Fruit fly (Drosophila melanogaster): ENCODE measurements around the gene CG7465.

- TF ChIP-seq CTCF (optimal IDR thresholded peaks at IDR 0.05) (no peak), CG8478 (optimal IDR thresholded peaks at IDR 0.05) (no peak)
These were observed 4.5 kb downstream of the CG7465 start for dm6 chr3L:4484623-4485022.
